Worm (Caenorhabditis elegans) whole organism, young adult: Measurements from ENCODE around the gene ndub-3.

Experiments used
- B0035.1 ChIP-seq: sonication (generic microtip); optimal IDR thresholded peaks from 2 replicates; lab custom pipeline; 2016; ENCODE audit warnings: missing genetic modification characterization, mild to moderate bottlenecking, missing compliant biosample characterization, missing genotype, missing genetic modification reagents
- B0261.1 ChIP-seq: sonication (generic microtip); optimal IDR thresholded peaks from 2 replicates; lab custom pipeline; 2016; ENCODE audit warnings: mild to moderate bottlenecking, missing genetic modification characterization, moderate library complexity, missing compliant biosample characterization
- C06A6.2 ChIP-seq: fragments of 200-800 bp; sonication (Bioruptor generic); conservative IDR thresholded peaks from 2 replicates; pipeline ENCODE4 v1.3.6; 2022; ENCODE audit warnings: missing genetic modification characterization, missing compliant biosample characterization
- F22D6.2 ChIP-seq: sonication (generic microtip); optimal IDR thresholded peaks from 2 replicates; lab custom pipeline; 2016; ENCODE audit warnings: mild to moderate bottlenecking, missing genetic modification characterization, missing compliant biosample characterization
- F52B5.7 ChIP-seq: sonication (generic microtip); optimal IDR thresholded peaks from 2 replicates; lab custom pipeline; 2016; ENCODE audit warnings: mild to moderate bottlenecking, missing genetic modification characterization, missing compliant biosample characterization
- Y67H2A.10 ChIP-seq: fragments of 200-800 bp; sonication (Bioruptor generic); conservative IDR thresholded peaks from 2 replicates; pipeline ENCODE4 v1.3.6; 2022; ENCODE audit warnings: missing genetic modification reagents, missing genetic modification characterization, missing compliant biosample characterization
- Y95B8A.8 ChIP-seq: fragments of 200-800 bp; sonication (Bioruptor generic); IDR thresholded peaks from 2 replicates; pipeline ENCODE4 v1.3.6; 2022; ENCODE audit warnings: missing genetic modification reagents, missing genetic modification characterization, missing compliant biosample characterization
- ZK185.1 ChIP-seq: sonication (generic microtip); optimal IDR thresholded peaks from 2 replicates; lab custom pipeline; 2016; ENCODE audit warnings: mild to moderate bottlenecking, missing genetic modification characterization, missing compliant biosample characterization; ENCODE audit not compliant: poor library complexity, severe bottlenecking
- atf-7 ChIP-seq: sonication (generic microtip); optimal IDR thresholded peaks from 2 replicates; lab custom pipeline; 2017; ENCODE audit warnings: mild to moderate bottlenecking, missing genetic modification characterization, missing compliant biosample characterization
- attf-3 ChIP-seq: fragments of 200-800 bp; sonication (Bioruptor generic); conservative IDR thresholded peaks from 2 replicates; pipeline ENCODE4 v1.3.6; 2022; ENCODE audit warnings: missing genetic modification reagents, missing genetic modification characterization, missing compliant biosample characterization
- attf-6 ChIP-seq: fragments of 200-800 bp; sonication (Bioruptor generic); IDR thresholded peaks from 2 replicates; pipeline ENCODE4 v1.3.6; 2022; ENCODE audit warnings: missing genetic modification reagents, missing genetic modification characterization, missing compliant biosample characterization
- bed-1 ChIP-seq: fragments of 200-800 bp; sonication (Bioruptor generic); IDR thresholded peaks from 2 replicates; pipeline ENCODE4 v1.3.6; 2022; ENCODE audit warnings: missing genetic modification reagents, missing genetic modification characterization, missing compliant biosample characterization
- cebp-2 ChIP-seq: fragments of 200-800 bp; sonication (Bioruptor generic); IDR thresholded peaks from 2 replicates; pipeline ENCODE4 v1.3.6; 2022; ENCODE audit warnings: missing genetic modification characterization, missing compliant biosample characterization
- ceh-100 ChIP-seq: fragments of 200-800 bp; sonication (Bioruptor generic); IDR thresholded peaks from 2 replicates; pipeline ENCODE4 v1.3.6; 2022; ENCODE audit warnings: missing genetic modification reagents, missing genetic modification characterization, missing compliant biosample characterization
- ceh-27 ChIP-seq: fragments of 200-800 bp; sonication (Bioruptor generic); optimal IDR thresholded peaks from 2 replicates; lab custom pipeline; 2018; ENCODE audit warnings: mild to moderate bottlenecking, missing genetic modification characterization, moderate library complexity, missing compliant biosample characterization
- ceh-58 ChIP-seq: fragments of 200-800 bp; sonication (Bioruptor generic); IDR thresholded peaks from 2 replicates; pipeline ENCODE4 v1.3.6; 2022; ENCODE audit warnings: missing genetic modification characterization, missing compliant biosample characterization
- ceh-79 ChIP-seq: sonication (generic microtip); optimal IDR thresholded peaks from 2 replicates; lab custom pipeline; 2017; ENCODE audit warnings: mild to moderate bottlenecking, missing genetic modification characterization, missing compliant biosample characterization
- ceh-91 ChIP-seq: fragments of 200-800 bp; sonication (Bioruptor generic); IDR thresholded peaks from 2 replicates; pipeline ENCODE4 v1.3.6; 2022; ENCODE audit warnings: missing genetic modification reagents, missing genetic modification characterization, missing compliant biosample characterization
- chd-7 ChIP-seq: sonication (generic microtip); optimal IDR thresholded peaks from 2 replicates; lab custom pipeline; 2016; ENCODE audit warnings: mild to moderate bottlenecking, missing genetic modification characterization, moderate library complexity, missing compliant biosample characterization
- die-1 ChIP-seq: sonication (generic microtip); optimal IDR thresholded peaks from 2 replicates; lab custom pipeline; 2016; ENCODE audit warnings: missing genotype, mild to moderate bottlenecking, missing genetic modification characterization, missing compliant biosample characterization
- dox-1 ChIP-seq: fragments of 200-800 bp; sonication (Bioruptor generic); IDR thresholded peaks from 2 replicates; pipeline ENCODE4 v1.3.6; 2022; ENCODE audit warnings: missing genetic modification reagents, missing genetic modification characterization, missing compliant biosample characterization
- dpff-1 ChIP-seq: sonication (generic microtip); optimal IDR thresholded peaks from 2 replicates; lab custom pipeline; 2017; ENCODE audit warnings: mild to moderate bottlenecking, missing genetic modification characterization, missing compliant biosample characterization
- efl-1 ChIP-seq: fragments of 150-350 bp; optimal IDR thresholded peaks from 2 replicates; lab custom pipeline; 2014; ENCODE audit warnings: missing biosample characterization, missing genetic modification reagents, missing genetic modification characterization
- egl-44 ChIP-seq: fragments of 200-800 bp; sonication (Bioruptor generic); IDR thresholded peaks from 2 replicates; pipeline ENCODE4 v1.3.6; 2022; ENCODE audit warnings: missing genetic modification reagents, missing genetic modification characterization, missing compliant biosample characterization
- hmg-20 ChIP-seq: fragments of 200-800 bp; sonication (Bioruptor generic); IDR thresholded peaks from 2 replicates; pipeline ENCODE4 v1.3.6; 2022; ENCODE audit warnings: missing genetic modification reagents, missing genetic modification characterization, missing compliant biosample characterization
- hrde-1 ChIP-seq: sonication (generic microtip); optimal IDR thresholded peaks from 2 replicates; lab custom pipeline; 2016; ENCODE audit warnings: missing genetic modification characterization, mild to moderate bottlenecking, missing compliant biosample characterization, moderate library complexity, missing genotype, missing genetic modification reagents, borderline replicate concordance
- lin-35 ChIP-seq, 3 experiments: fragments of 150-350 bp in 2 of 3; sonication (generic microtip) in 1 of 3; optimal IDR thresholded peaks; 2 replicates each; lab custom pipeline; 2014 to 2018; ENCODE audit warnings: missing biosample characterization in 3 of 3, missing genetic modification characterization in 3 of 3, missing genetic modification reagents in 3 of 3
- lir-1 ChIP-seq: fragments of 200-800 bp; sonication (Bioruptor generic); conservative IDR thresholded peaks from 2 replicates; pipeline ENCODE4 v1.3.6; 2022; ENCODE audit warnings: missing genetic modification reagents, missing genetic modification characterization, missing compliant biosample characterization
- lsl-1 ChIP-seq: fragments of 200-800 bp; sonication (Bioruptor generic); optimal IDR thresholded peaks from 2 replicates; lab custom pipeline; 2018; ENCODE audit warnings: mild to moderate bottlenecking, missing genetic modification characterization, moderate library complexity, missing compliant biosample characterization
- lsy-27 ChIP-seq: sonication (generic microtip); optimal IDR thresholded peaks from 2 replicates; lab custom pipeline; 2017; ENCODE audit warnings: missing genetic modification characterization, mild to moderate bottlenecking, missing compliant biosample characterization, antibody characterized with exemption, missing genotype, borderline replicate concordance; ENCODE audit not compliant: insufficient read depth
- madf-8 ChIP-seq: fragments of 200-800 bp; sonication (Bioruptor generic); conservative IDR thresholded peaks from 2 replicates; pipeline ENCODE4 v1.3.6; 2022; ENCODE audit warnings: missing genetic modification reagents, missing genetic modification characterization, missing compliant biosample characterization
- mel-28 ChIP-seq: sonication (generic microtip); optimal IDR thresholded peaks from 2 replicates; lab custom pipeline; 2016; ENCODE audit warnings: borderline replicate concordance, mild to moderate bottlenecking, missing genetic modification characterization, missing compliant biosample characterization
- nhr-179 ChIP-seq: sonication (generic microtip); optimal IDR thresholded peaks from 2 replicates; lab custom pipeline; 2016; ENCODE audit warnings: mild to moderate bottlenecking, missing genetic modification characterization, missing compliant biosample characterization
- pbrm-1 ChIP-seq: fragments of 200-800 bp; sonication (Bioruptor generic); IDR thresholded peaks from 2 replicates; pipeline ENCODE4 v1.3.6; 2022; ENCODE audit warnings: missing genetic modification reagents, missing genetic modification characterization, missing compliant biosample characterization
- rcor-1 ChIP-seq: fragments of 200-800 bp; sonication (Bioruptor generic); IDR thresholded peaks from 2 replicates; pipeline ENCODE4 v1.3.6; 2022; ENCODE audit warnings: missing genetic modification reagents, missing genetic modification characterization, missing compliant biosample characterization
- snpc-1.1 ChIP-seq: sonication (generic microtip); optimal IDR thresholded peaks from 2 replicates; lab custom pipeline; 2017; ENCODE audit warnings: missing genetic modification characterization, mild to moderate bottlenecking, missing compliant biosample characterization, antibody characterized with exemption, moderate library complexity, missing genotype, missing genetic modification reagents; ENCODE audit not compliant: insufficient read depth
- snpc-1.3 ChIP-seq: sonication (generic microtip); optimal IDR thresholded peaks from 2 replicates; lab custom pipeline; 2017; ENCODE audit warnings: missing genetic modification characterization, mild to moderate bottlenecking, missing compliant biosample characterization, antibody characterized with exemption, moderate library complexity, missing genotype, missing genetic modification reagents; ENCODE audit not compliant: insufficient read depth
- snpc-3.4 ChIP-seq: sonication (generic microtip); optimal IDR thresholded peaks from 2 replicates; lab custom pipeline; 2017; ENCODE audit warnings: missing genetic modification characterization, mild to moderate bottlenecking, missing compliant biosample characterization, antibody characterized with exemption, moderate library complexity, missing genotype, missing genetic modification reagents
- snpc-4 ChIP-seq, 5 experiments: fragments of 150-350 bp in 1 of 5; sonication (generic microtip) in 4 of 5; optimal IDR thresholded peaks; 2 replicates each; lab custom pipeline; 2014 to 2018; ENCODE audit warnings: missing genetic modification characterization in 5 of 5, missing biosample characterization in 3 of 5, antibody characterized with exemption in 2 of 5, mild to moderate bottlenecking in 2 of 5, missing compliant biosample characterization in 2 of 5, missing genotype in 2 of 5, moderate library complexity in 2 of 5, missing genetic modification reagents in 1 of 5
- tlf-1 ChIP-seq: fragments of 200-800 bp; sonication (Bioruptor generic); optimal IDR thresholded peaks from 2 replicates; lab custom pipeline; 2018; ENCODE audit warnings: mild to moderate bottlenecking, missing genetic modification characterization, missing compliant biosample characterization
- zfh-2 ChIP-seq: fragments of 200-800 bp; sonication (Bioruptor generic); conservative IDR thresholded peaks from 2 replicates; pipeline ENCODE4 v1.3.6; 2022; ENCODE audit warnings: missing genetic modification reagents, missing genetic modification characterization, missing compliant biosample characterization

The ndub-3 gene

ce11 chrII:8973516-8974043, 8.9 kb upstream of the ndub-3 start, which contains the start of gene tomm-40:
TSS of gene tomm-40 (minus strand) at chrII:8973566.
- TF ChIP-seq attf-3 (GFP tag; lab: Robert Waterston, UW) (peak; percentile 93), ceh-79 (no peak), F52B5.7 (tag; lab: Kevin White, UChicago) (no peak)

ce11 chrII:8969251-8970183, 4.8 kb upstream of the ndub-3 start, which contains the start of the genes szy-20 and C18E9.5:
TSS of gene szy-20 (minus strand) at chrII:8969333.
TSS of gene C18E9.5 (plus strand) at chrII:8969980.
- TF ChIP-seq nhr-179 (tag; lab: Kevin White, UChicago) (no peak), egl-44 (GFP tag; lab: Robert Waterston, UW) (no peak), madf-8 (GFP tag; lab: Robert Waterston, UW) (peak; percentile 88), lsy-27 (no peak), ceh-27 (GFP tag; lab: Kevin White, UChicago) (no peak), ceh-91 (GFP tag; lab: Robert Waterston, UW) (peak; percentile 58), atf-7 (tag; lab: Kevin White, UChicago) (no peak), B0261.1 (tag; lab: Kevin White, UChicago) (no peak), dpff-1 (tag; lab: Kevin White, UChicago) (no peak), dox-1 (GFP tag; lab: Robert Waterston, UW) (peak; percentile 71), chd-7 (no peak), hmg-20 (GFP tag; lab: Robert Waterston, UW) (peak; percentile 43; the same call in 1 of the 2 replicates), F52B5.7 (tag; lab: Kevin White, UChicago) (no peak), pbrm-1 (GFP tag; lab: Robert Waterston, UW) (0 out of 2 replicates have a peak, but pooled peaks have one; percentile 53), F22D6.2 (tag; lab: Kevin White, UChicago) (no peak), cebp-2 (GFP tag; lab: Robert Waterston, UW) (no peak), zfh-2 (GFP tag; lab: Robert Waterston, UW) (peak; percentile 69; the same call in 1 of the 2 replicates), bed-1 (GFP tag; lab: Robert Waterston, UW) (no peak), efl-1 (GFP tag; lab: Kevin White, UChicago) (peak; percentile 62), lsl-1 (GFP tag; lab: Kevin White, UChicago) (peak; percentile 96), mel-28 (tag; lab: Kevin White, UChicago) (no peak), die-1 (tag; lab: Kevin White, UChicago) (no peak), C06A6.2 (GFP tag; lab: Robert Waterston, UW) (no peak), ZK185.1 (tag; lab: Kevin White, UChicago) (peak; percentile 44), tlf-1 (GFP tag; lab: Kevin White, UChicago) (no peak), hrde-1 (tag; lab: Kevin White, UChicago) (no peak), snpc-3.4 (tag; lab: Kevin White, UChicago) (peak; percentile 40), Y67H2A.10 (GFP tag; lab: Robert Waterston, UW) (no peak), lir-1 (no peak; the same call in 1 of the 2 replicates), snpc-1.1 (tag; lab: Kevin White, UChicago) (peak; percentile 26), rcor-1 (GFP tag; lab: Robert Waterston, UW) (no peak), snpc-1.3 (tag; lab: Kevin White, UChicago) (peak; percentile 61), attf-6 (GFP tag; lab: Robert Waterston, UW) (no peak), Y95B8A.8 (0 out of 2 replicates have a peak, but pooled peaks have one; percentile 33), ceh-58 (GFP tag; lab: Robert Waterston, UW) (no peak), ceh-100 (peak; percentile 51), lin-35 (GFP tag; optimal IDR thresholded peaks at IDR 0.05; lab: Kevin White, UChicago) (peak; percentile 28 to 96 (median 73)), attf-3 (GFP tag; lab: Robert Waterston, UW) (peak; percentile 75), B0035.1 (no peak), snpc-4 (GFP tag; optimal IDR thresholded peaks at IDR 0.05; lab: Kevin White, UChicago) (no peak), snpc-4 (tag; optimal IDR thresholded peaks at IDR 0.05; lab: Kevin White, UChicago) (peak in 1 of 4 experiments; percentile 35)
